Fruit fly (Drosophila melanogaster): ENCODE data around the gene haf.

- no peak for TF ChIP-seq Ets98B (GFP tag; IDR thresholded peaks at IDR 0.05)
- no peak for TF ChIP-seq D1 (tag; optimal IDR thresholded peaks at IDR 0.05)
- TF ChIP-seq CG34367 (tag; optimal IDR thresholded peaks at IDR 0.05) = no peak
- TF ChIP-seq EcR (GFP tag; optimal IDR thresholded peaks at IDR 0.05) = no peak
- no peak for TF ChIP-seq CG13204 (GFP tag; optimal IDR thresholded peaks at IDR 0.05)
- TF ChIP-seq fd96Ca (GFP tag; IDR thresholded peaks at IDR 0.05) = no peak
- no peak for TF ChIP-seq CG17806 (tag; optimal IDR thresholded peaks at IDR 0.05)
- TF ChIP-seq rn (GFP tag; IDR thresholded peaks at IDR 0.05) = no peak
- TF ChIP-seq gl (tag; optimal IDR thresholded peaks at IDR 0.05) = no peak
- TF ChIP-seq CG4496 (GFP tag; IDR thresholded peaks at IDR 0.05) = no peak
Measured at dm6 chr2L:1648033-1648546, 93.2 kb downstream of the haf start.

Data from whole organism, pupa.